Fruit fly (Drosophila melanogaster): Measurements from ENCODE around the gene CG14011.

CG14011 gene

DNA sequence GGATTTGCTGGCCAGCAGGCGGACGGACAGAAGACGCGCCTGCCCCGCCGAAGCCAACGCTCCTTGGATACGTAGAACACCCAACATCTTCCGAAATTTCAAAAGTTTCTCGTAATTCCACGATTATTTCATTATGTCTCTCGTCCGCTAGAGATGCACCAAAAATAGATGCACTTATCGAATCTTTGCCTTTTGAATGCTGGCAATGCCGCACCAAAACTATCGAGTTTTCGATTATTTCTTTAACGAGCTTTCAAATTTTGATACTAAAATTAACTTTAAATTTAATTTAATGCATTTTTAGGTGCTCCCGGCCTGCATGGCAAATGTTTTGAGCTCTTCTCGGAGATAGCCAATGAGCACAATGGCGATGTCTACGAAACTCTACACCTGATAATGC, 48.9 kb downstream of the CG14011 start, which contains the start of gene Coq6:
TSS of gene Coq6 (minus strand) at position 163 of the 400 bp plus-strand sequence.
- no peak for TF ChIP-seq psq (optimal IDR thresholded peaks at IDR 0.05)
- no peak for TF ChIP-seq Myc (optimal IDR thresholded peaks at IDR 0.05)
- no peak for TF ChIP-seq ttk (optimal IDR thresholded peaks at IDR 0.05)
- no peak for TF ChIP-seq Sin3A (optimal IDR thresholded peaks at IDR 0.05)
- no peak for TF ChIP-seq h (optimal IDR thresholded peaks at IDR 0.05)
- TF ChIP-seq insv (optimal IDR thresholded peaks at IDR 0.05): no peak

All from Kc167 (cell line).